Fruit fly (Drosophila melanogaster) whole organism, embryonic: Measurements from ENCODE around the gene Gr64b.

Experiments used
- BEAF-32 ChIP-seq: fragments of 200-800 bp; sonication (Bioruptor generic); optimal IDR thresholded peaks from 3 replicates; lab custom pipeline; 2017; ENCODE audit warnings: missing biosample characterization, missing genetic modification characterization, mild to moderate bottlenecking, moderate library complexity, missing genetic modification reagents
- CG10274 ChIP-seq: fragments of 200-800 bp; sonication (Bioruptor generic); optimal IDR thresholded peaks from 3 replicates; lab custom pipeline; 2017; ENCODE audit warnings: missing biosample characterization, mild to moderate bottlenecking, missing genetic modification characterization
- CG10321 ChIP-seq: fragments of 200-800 bp; sonication (Bioruptor generic); IDR thresholded peaks from 2 replicates; pipeline ENCODE4 v1.3.6; 2022; ENCODE audit warnings: missing biosample characterization, missing genetic modification characterization
- CG11696 ChIP-seq: fragments of 200-800 bp; sonication (Bioruptor generic); IDR thresholded peaks from 2 replicates; pipeline ENCODE4 v1.3.6; 2022; ENCODE audit warnings: missing biosample characterization, missing genetic modification characterization
- CG12744 ChIP-seq: fragments of 200-800 bp; sonication (Bioruptor generic); optimal IDR thresholded peaks from 2 replicates; lab custom pipeline; 2016; ENCODE audit warnings: missing biosample characterization, missing genetic modification characterization
- CG13424 ChIP-seq: fragments of 200-800 bp; sonication (Bioruptor generic); optimal IDR thresholded peaks from 2 replicates; lab custom pipeline; 2019; ENCODE audit warnings: missing biosample characterization, mild to moderate bottlenecking, missing genetic modification characterization, moderate library complexity
- CG13775 ChIP-seq: fragments of 200-800 bp; sonication (Bioruptor generic); optimal IDR thresholded peaks from 3 replicates; lab custom pipeline; 2017; ENCODE audit warnings: missing biosample characterization, mild to moderate bottlenecking, missing genetic modification characterization
- CG14860 ChIP-seq: fragments of 200-800 bp; sonication (Bioruptor generic); IDR thresholded peaks from 3 replicates; pipeline ENCODE4 v1.3.6; 2022; ENCODE audit warnings: missing biosample characterization, missing genetic modification characterization; ENCODE audit not compliant: partially characterized antibody
- CG1603 ChIP-seq: fragments of 200-800 bp; sonication (Bioruptor generic); optimal IDR thresholded peaks from 2 replicates; lab custom pipeline; 2019; ENCODE audit warnings: missing biosample characterization, mild to moderate bottlenecking, missing genetic modification characterization, moderate library complexity
- CG1832 ChIP-seq: fragments of 200-800 bp; sonication (Bioruptor generic); optimal IDR thresholded peaks from 2 replicates; lab custom pipeline; 2017; ENCODE audit warnings: missing biosample characterization, mild to moderate bottlenecking, missing genetic modification characterization, inconsistent platforms
- CG18476 ChIP-seq: fragments of 200-800 bp; sonication (Bioruptor generic); optimal IDR thresholded peaks from 2 replicates; lab custom pipeline; 2016; ENCODE audit warnings: missing biosample characterization, mild to moderate bottlenecking, missing genetic modification characterization
- CG2889 ChIP-seq: fragments of 200-800 bp; sonication (Bioruptor generic); IDR thresholded peaks from 3 replicates; pipeline ENCODE4 v1.3.6; 2022; ENCODE audit warnings: missing biosample characterization, missing genetic modification characterization
- CG31441 ChIP-seq: fragments of 200-800 bp; sonication (Bioruptor generic); IDR thresholded peaks from 2 replicates; pipeline ENCODE4 v1.3.6; 2022; ENCODE audit warnings: missing biosample characterization, missing genetic modification characterization
- CG32767 ChIP-seq: fragments of 200-800 bp; sonication (Bioruptor generic); IDR thresholded peaks from 2 replicates; pipeline ENCODE4 v1.3.6; 2022; ENCODE audit warnings: missing biosample characterization, missing genetic modification characterization
- CG43689 ChIP-seq: fragments of 200-800 bp; sonication (Bioruptor generic); IDR thresholded peaks from 2 replicates; pipeline ENCODE4 v1.3.6; 2022; ENCODE audit warnings: missing biosample characterization, missing genetic modification characterization
- CG4707 ChIP-seq: fragments of 200-800 bp; sonication (Bioruptor generic); optimal IDR thresholded peaks from 2 replicates; lab custom pipeline; 2018; ENCODE audit warnings: missing biosample characterization, mild to moderate bottlenecking, missing genetic modification characterization, moderate library complexity
- CG4854 ChIP-seq: fragments of 200-800 bp; sonication (Bioruptor generic); optimal IDR thresholded peaks from 2 replicates; lab custom pipeline; 2016; ENCODE audit warnings: missing biosample characterization, missing genetic modification characterization, inconsistent platforms
- CG7372 ChIP-seq: fragments of 200-800 bp; sonication (Bioruptor generic); IDR thresholded peaks from 2 replicates; pipeline ENCODE4 v1.3.6; 2022; ENCODE audit warnings: missing biosample characterization, missing genetic modification characterization
- CG7839 ChIP-seq: fragments of 200-800 bp; sonication (Bioruptor generic); optimal IDR thresholded peaks from 3 replicates; lab custom pipeline; 2018; ENCODE audit warnings: missing biosample characterization, mild to moderate bottlenecking, missing genetic modification characterization, moderate library complexity
- CG9932 ChIP-seq: fragments of 200-800 bp; sonication (Bioruptor generic); IDR thresholded peaks from 2 replicates; pipeline ENCODE4 v1.3.6; 2022; ENCODE audit warnings: missing biosample characterization, missing genetic modification characterization
- CoRest ChIP-seq: fragments of 200-800 bp; sonication (Bioruptor generic); optimal IDR thresholded peaks from 3 replicates; lab custom pipeline; 2018; ENCODE audit warnings: missing biosample characterization, mild to moderate bottlenecking, missing genetic modification characterization, moderate library complexity
- D19A ChIP-seq: fragments of 200-800 bp; optimal IDR thresholded peaks from 3 replicates; lab custom pipeline; 2019; ENCODE audit warnings: missing biosample characterization, mild to moderate bottlenecking, missing genetic modification characterization, moderate library complexity
- Dip2 ChIP-seq: fragments of 200-800 bp; sonication (Bioruptor generic); IDR thresholded peaks from 2 replicates; pipeline ENCODE4 v1.3.6; 2022; ENCODE audit warnings: missing biosample characterization, missing genetic modification characterization
- Hand ChIP-seq: fragments of 200-800 bp; sonication (Bioruptor generic); optimal IDR thresholded peaks from 2 replicates; lab custom pipeline; 2017; ENCODE audit warnings: mild to moderate bottlenecking, missing biosample characterization, missing genetic modification reagents, missing genetic modification characterization
- Hr78 ChIP-seq, 2 experiments: fragments of 200-800 bp in 1 of 2; fragments of >200 bp in 1 of 2; sonication (Bioruptor generic) in 1 of 2; optimal IDR thresholded peaks; 2 replicates each; lab custom pipeline; 2017 to 2019; ENCODE audit warnings: missing biosample characterization in 2 of 2, missing genetic modification characterization in 2 of 2, mild to moderate bottlenecking in 1 of 2, moderate library complexity in 1 of 2
- Hsf ChIP-seq: fragments of 200-800 bp; sonication (Bioruptor generic); optimal IDR thresholded peaks from 3 replicates; lab custom pipeline; 2016; ENCODE audit warnings: missing biosample characterization, missing genetic modification characterization
- Jarid2 ChIP-seq: fragments of 200-800 bp; sonication (Bioruptor generic); optimal IDR thresholded peaks from 3 replicates; lab custom pipeline; 2017; ENCODE audit warnings: mild to moderate bottlenecking, missing biosample characterization, missing genetic modification reagents, missing genetic modification characterization
- Optix ChIP-seq: fragments of 200-800 bp; sonication (Bioruptor generic); IDR thresholded peaks from 3 replicates; pipeline ENCODE4 v1.3.6; 2022; ENCODE audit warnings: missing biosample characterization, missing genetic modification characterization
- Ptx1 ChIP-seq: fragments of 200-800 bp; sonication (Bioruptor generic); IDR thresholded peaks from 2 replicates; pipeline ENCODE4 v1.3.6; 2022; ENCODE audit warnings: missing biosample characterization, missing genetic modification characterization
- Sry-β ChIP-seq: fragments of 200-800 bp; sonication (Bioruptor generic); optimal IDR thresholded peaks from 2 replicates; lab custom pipeline; 2018; ENCODE audit warnings: missing biosample characterization, mild to moderate bottlenecking, missing genetic modification characterization, moderate library complexity
- Sry-δ ChIP-seq: fragments of 200-800 bp; sonication (Bioruptor generic); optimal IDR thresholded peaks from 2 replicates; lab custom pipeline; 2016; ENCODE audit warnings: missing biosample characterization, missing genetic modification characterization
- chn ChIP-seq: fragments of 200-800 bp; sonication (Bioruptor generic); optimal IDR thresholded peaks from 2 replicates; lab custom pipeline; 2016; ENCODE audit warnings: missing biosample characterization, missing genetic modification characterization
- crc ChIP-seq: fragments of 200-800 bp; sonication (Bioruptor generic); optimal IDR thresholded peaks from 2 replicates; lab custom pipeline; 2016; ENCODE audit warnings: missing biosample characterization, missing genetic modification characterization
- dm ChIP-seq: fragments of 200-800 bp; sonication (Bioruptor generic); optimal IDR thresholded peaks from 3 replicates; lab custom pipeline; 2016; ENCODE audit warnings: missing biosample characterization, missing genetic modification characterization
- dysf ChIP-seq: fragments of 200-800 bp; sonication (Bioruptor generic); IDR thresholded peaks from 3 replicates; pipeline ENCODE4 v1.3.6; 2022; ENCODE audit warnings: missing biosample characterization, missing genetic modification characterization
- ems ChIP-seq: fragments of 200-800 bp; sonication (Bioruptor generic); optimal IDR thresholded peaks from 3 replicates; lab custom pipeline; 2016; ENCODE audit warnings: missing biosample characterization, missing genetic modification characterization
- fd3F ChIP-seq: fragments of 200-800 bp; sonication (Bioruptor generic); optimal IDR thresholded peaks from 2 replicates; lab custom pipeline; 2018; ENCODE audit warnings: missing biosample characterization, mild to moderate bottlenecking, missing genetic modification characterization, moderate library complexity
- fd96Cb ChIP-seq: fragments of 200-800 bp; sonication (Bioruptor generic); optimal IDR thresholded peaks from 2 replicates; lab custom pipeline; 2018; ENCODE audit warnings: missing biosample characterization, mild to moderate bottlenecking, missing genetic modification characterization, moderate library complexity
- gce ChIP-seq: fragments of 200-800 bp; sonication (Bioruptor generic); IDR thresholded peaks from 3 replicates; pipeline ENCODE4 v1.3.6; 2022; ENCODE audit warnings: missing biosample characterization, missing genetic modification characterization
- grn ChIP-seq: fragments of 200-800 bp; sonication (Bioruptor generic); optimal IDR thresholded peaks from 3 replicates; lab custom pipeline; 2017; ENCODE audit warnings: missing biosample characterization, missing genetic modification characterization
- gro ChIP-seq: fragments of 200-800 bp; sonication (Bioruptor generic); optimal IDR thresholded peaks from 2 replicates; lab custom pipeline; 2016; ENCODE audit warnings: missing biosample characterization, missing genetic modification characterization
- hb ChIP-seq: fragments of 200-800 bp; sonication (Bioruptor generic); IDR thresholded peaks from 3 replicates; pipeline ENCODE4 v1.3.6; 2022; ENCODE audit warnings: missing biosample characterization, missing genetic modification characterization; ENCODE audit not compliant: partially characterized antibody
- kay ChIP-seq: fragments of 200-800 bp; sonication (Bioruptor generic); optimal IDR thresholded peaks from 2 replicates; lab custom pipeline; 2016; ENCODE audit warnings: missing biosample characterization, missing genetic modification characterization
- ro ChIP-seq: fragments of 200-800 bp; sonication (Bioruptor generic); IDR thresholded peaks from 2 replicates; pipeline ENCODE4 v1.3.6; 2022; ENCODE audit warnings: missing biosample characterization, missing genetic modification characterization
- row ChIP-seq: fragments of 200-800 bp; sonication (Bioruptor generic); IDR thresholded peaks from 3 replicates; pipeline ENCODE4 v1.3.6; 2022; ENCODE audit warnings: missing biosample characterization, missing genetic modification characterization
- sna ChIP-seq: fragments of 200-800 bp; sonication (Bioruptor generic); IDR thresholded peaks from 2 replicates; pipeline ENCODE4 v1.3.6; 2022; ENCODE audit warnings: missing biosample characterization, missing genetic modification characterization; ENCODE audit not compliant: partially characterized antibody
- tna ChIP-seq: fragments of 200-800 bp; sonication (Bioruptor generic); IDR thresholded peaks from 2 replicates; pipeline ENCODE4 v1.3.6; 2022; ENCODE audit warnings: missing biosample characterization, missing genetic modification characterization; ENCODE audit not compliant: partially characterized antibody
- tup ChIP-seq: fragments of 200-800 bp; sonication (Bioruptor generic); optimal IDR thresholded peaks from 2 replicates; lab custom pipeline; 2016; ENCODE audit warnings: missing biosample characterization, mild to moderate bottlenecking, missing genetic modification characterization, moderate library complexity
- zf30C ChIP-seq: fragments of 200-800 bp; sonication (Bioruptor generic); optimal IDR thresholded peaks from 3 replicates; lab custom pipeline; 2018; ENCODE audit warnings: missing biosample characterization, mild to moderate bottlenecking, missing genetic modification characterization

The Gr64b gene

dm6 chr3L:4025738-4026505 lies 2.5 kb upstream of the Gr64b start, which contains the start of gene CG11594 (continued):
- TF ChIP-seq Ptx1 = no peak
- TF ChIP-seq CG10321 (GFP tag; lab: Robert Waterston, UW) = 0 out of 2 replicates have a peak, but pooled peaks have one; percentile 17
- TF ChIP-seq Hsf = peak; percentile 2
- no peak for TF ChIP-seq sna
- no peak for TF ChIP-seq kay (GFP tag; lab: Kevin White, UChicago)
- TF ChIP-seq hb (GFP tag; lab: Robert Waterston, UW) = no peak
- no peak for TF ChIP-seq dm (GFP tag; lab: Kevin White, UChicago)
- no peak; the same call in 2 of the 3 replicates for TF ChIP-seq row (GFP tag; lab: Robert Waterston, UW)
- no peak for TF ChIP-seq crc
- no peak for TF ChIP-seq tna
- TF ChIP-seq CG43689 (GFP tag; lab: Robert Waterston, UW) = peak; percentile 36; the same call in 1 of the 2 replicates
- no peak for TF ChIP-seq CG7839 (tag; lab: Kevin White, UChicago)
- TF ChIP-seq Optix (GFP tag; lab: Robert Waterston, UW) = no peak
- no peak for TF ChIP-seq gro (GFP tag; lab: Kevin White, UChicago)
- TF ChIP-seq CG14860 = no peak
- no peak for TF ChIP-seq CG13424 (tag; lab: Kevin White, UChicago)
- TF ChIP-seq grn (GFP tag; lab: Kevin White, UChicago) = peak; percentile 92
- TF ChIP-seq CG4854 = no peak
- no peak for TF ChIP-seq fd96Cb (tag; lab: Kevin White, UChicago)
- no peak for TF ChIP-seq ro (GFP tag; lab: Robert Waterston, UW)
- peak; percentile 29; the same call in 1 of the 3 replicates for TF ChIP-seq dysf (GFP tag; lab: Robert Waterston, UW)
- TF ChIP-seq CG4707 (GFP tag; lab: Kevin White, UChicago) = no peak
- peak; percentile 21 for TF ChIP-seq Jarid2 (GFP tag; lab: Kevin White, UChicago)
- no peak for TF ChIP-seq CG31441
- TF ChIP-seq CoRest (tag; lab: Kevin White, UChicago) = no peak
- TF ChIP-seq CG9932 (GFP tag; lab: Robert Waterston, UW) = no peak
- TF ChIP-seq CG7372 (GFP tag; lab: Robert Waterston, UW) = no peak; the same call in 1 of the 2 replicates
- no peak for TF ChIP-seq gce (GFP tag; lab: Robert Waterston, UW)
- TF ChIP-seq CG10274 = no peak
- TF ChIP-seq Hr78 (GFP tag; optimal IDR thresholded peaks at IDR 0.05; lab: Kevin White, UChicago) = no peak
- TF ChIP-seq ems (GFP tag; lab: Kevin White, UChicago) = no peak
- no peak for TF ChIP-seq CG11696 (GFP tag; lab: Robert Waterston, UW)
- TF ChIP-seq CG2889 (GFP tag; lab: Robert Waterston, UW) = no peak
- TF ChIP-seq BEAF-32 (GFP tag; lab: Kevin White, UChicago) = no peak
- TF ChIP-seq Sry-δ = no peak
- no peak for TF ChIP-seq Hand (GFP tag; lab: Kevin White, UChicago)
- TF ChIP-seq CG12744 (GFP tag; lab: Kevin White, UChicago) = no peak
- TF ChIP-seq CG18476 = no peak
- no peak for TF ChIP-seq Dip2
- no peak for TF ChIP-seq tup (GFP tag; lab: Kevin White, UChicago)
- TF ChIP-seq chn = no peak
- TF ChIP-seq Sry-β (GFP tag; lab: Kevin White, UChicago) = no peak
- no peak for TF ChIP-seq CG13775
- no peak for TF ChIP-seq zf30C (GFP tag; lab: Kevin White, UChicago)
- no peak for TF ChIP-seq CG32767
- no peak for TF ChIP-seq CG1603 (tag; lab: Kevin White, UChicago)
- TF ChIP-seq fd3F = peak; percentile 39
- TF ChIP-seq CG1832 (GFP tag; lab: Kevin White, UChicago) = no peak
- no peak for TF ChIP-seq D19A
